Worm (Caenorhabditis elegans) whole organism, mixed stage, embryonic: ENCODE results near the gene cutl-3.
A peak's percentile ranks its signal among the peaks of the same experiment; 100 is the strongest.

Source experiments
- M03D4.4 ChIP-seq: sonication (generic microtip); optimal IDR thresholded peaks from 2 replicates; lab custom pipeline; 2017; ENCODE audit warnings: mild to moderate bottlenecking, missing genetic modification characterization, missing compliant biosample characterization
- blmp-1 ChIP-seq: fragments of 150-350 bp; optimal IDR thresholded peaks from 2 replicates; lab custom pipeline; 2014; ENCODE audit warnings: missing biosample characterization, missing genetic modification characterization
- ceh-39 ChIP-seq: fragments of 150-350 bp; optimal IDR thresholded peaks from 2 replicates; lab custom pipeline; 2014; ENCODE audit warnings: missing biosample characterization, missing genetic modification characterization
- ceh-43 ChIP-seq: fragments of 200-800 bp; sonication (Bioruptor generic); optimal IDR thresholded peaks from 2 replicates; lab custom pipeline; 2018; ENCODE audit warnings: mild to moderate bottlenecking, missing genetic modification characterization, moderate library complexity, missing compliant biosample characterization
- ceh-83 ChIP-seq: fragments of 200-800 bp; sonication (Bioruptor generic); optimal IDR thresholded peaks from 2 replicates; lab custom pipeline; 2018; ENCODE audit warnings: mild to moderate bottlenecking, missing genetic modification characterization, missing compliant biosample characterization
- ces-1 ChIP-seq: fragments of 150-350 bp; optimal IDR thresholded peaks from 2 replicates; lab custom pipeline; 2014; ENCODE audit warnings: missing biosample characterization, missing genetic modification reagents, missing genetic modification characterization
- cnd-1 ChIP-seq: fragments of 200-800 bp; sonication (Bioruptor generic); optimal IDR thresholded peaks from 2 replicates; lab custom pipeline; 2018; ENCODE audit warnings: mild to moderate bottlenecking, missing genetic modification characterization, missing compliant biosample characterization
- drap-1 ChIP-seq: fragments of 200-800 bp; sonication (Bioruptor generic); optimal IDR thresholded peaks from 3 replicates; lab custom pipeline; 2018; ENCODE audit warnings: mild to moderate bottlenecking, missing genetic modification characterization, missing compliant biosample characterization
- elt-1 ChIP-seq: sonication (generic microtip); optimal IDR thresholded peaks from 2 replicates; lab custom pipeline; 2017; ENCODE audit warnings: missing genetic modification characterization, mild to moderate bottlenecking, missing compliant biosample characterization, antibody characterized with exemption, moderate library complexity, borderline replicate concordance; ENCODE audit not compliant: insufficient read depth
- elt-3 ChIP-seq: fragments of 150-350 bp; optimal IDR thresholded peaks from 2 replicates; lab custom pipeline; 2014; ENCODE audit warnings: missing biosample characterization, missing genetic modification characterization
- flh-1 ChIP-seq: fragments of 200-800 bp; sonication (Bioruptor generic); optimal IDR thresholded peaks from 2 replicates; lab custom pipeline; 2018; ENCODE audit warnings: mild to moderate bottlenecking, missing genetic modification characterization, moderate library complexity, missing compliant biosample characterization
- ham-2 ChIP-seq: fragments of 200-800 bp; sonication (Bioruptor generic); optimal IDR thresholded peaks from 2 replicates; lab custom pipeline; 2018; ENCODE audit warnings: mild to moderate bottlenecking, missing genetic modification characterization, missing compliant biosample characterization
- lin-13 ChIP-seq: fragments of 150-350 bp; optimal IDR thresholded peaks from 2 replicates; lab custom pipeline; 2014; ENCODE audit warnings: missing biosample characterization, missing genetic modification characterization
- lin-32 ChIP-seq: fragments of 200-800 bp; sonication (Bioruptor generic); optimal IDR thresholded peaks from 2 replicates; lab custom pipeline; 2018; ENCODE audit warnings: mild to moderate bottlenecking, missing genetic modification characterization, missing compliant biosample characterization
- mab-5 ChIP-seq: fragments of 150-350 bp; optimal IDR thresholded peaks from 2 replicates; lab custom pipeline; 2014; ENCODE audit warnings: missing biosample characterization, missing genetic modification characterization
- mep-1 ChIP-seq: fragments of 150-350 bp; optimal IDR thresholded peaks from 2 replicates; lab custom pipeline; 2017; ENCODE audit warnings: missing biosample characterization, missing genetic modification reagents, missing genetic modification characterization, inconsistent platforms
- mls-2 ChIP-seq: sonication (generic microtip); optimal IDR thresholded peaks from 2 replicates; lab custom pipeline; 2016; ENCODE audit warnings: mild to moderate bottlenecking, missing genetic modification characterization, moderate library complexity, missing compliant biosample characterization
- nhr-2 ChIP-seq: fragments of 150-350 bp; optimal IDR thresholded peaks from 2 replicates; lab custom pipeline; 2014; ENCODE audit warnings: missing biosample characterization, missing genetic modification characterization
- nhr-237 ChIP-seq: fragments of 150-350 bp; optimal IDR thresholded peaks from 2 replicates; lab custom pipeline; 2014; ENCODE audit warnings: missing biosample characterization, missing genetic modification characterization
- nhr-28 ChIP-seq: fragments of 150-350 bp; optimal IDR thresholded peaks from 2 replicates; lab custom pipeline; 2014; ENCODE audit warnings: missing biosample characterization, missing genetic modification characterization
- nhr-76 ChIP-seq: sonication (generic microtip); optimal IDR thresholded peaks from 2 replicates; lab custom pipeline; 2017; ENCODE audit warnings: missing biosample characterization, missing genetic modification characterization
- pha-4 ChIP-seq: fragments of 150-350 bp; optimal IDR thresholded peaks from 2 replicates; lab custom pipeline; 2018; ENCODE audit warnings: missing biosample characterization, missing genetic modification reagents, missing genetic modification characterization
- snpc-4 ChIP-seq: fragments of 150-350 bp; optimal IDR thresholded peaks from 2 replicates; lab custom pipeline; 2014; ENCODE audit warnings: missing biosample characterization, missing genetic modification characterization
- tbx-8 ChIP-seq: fragments of 200-800 bp; sonication (Bioruptor generic); optimal IDR thresholded peaks from 2 replicates; lab custom pipeline; 2018; ENCODE audit warnings: mild to moderate bottlenecking, missing genetic modification characterization, moderate library complexity, missing compliant biosample characterization
- unc-120 ChIP-seq: sonication (generic microtip); optimal IDR thresholded peaks from 2 replicates; lab custom pipeline; 2017; ENCODE audit warnings: missing genetic modification characterization, missing compliant biosample characterization; ENCODE audit not compliant: poor library complexity, severe bottlenecking
- unc-62 ChIP-seq: fragments of 150-350 bp; optimal IDR thresholded peaks from 2 replicates; lab custom pipeline; 2014; ENCODE audit warnings: missing biosample characterization, missing genetic modification reagents, missing genetic modification characterization

cutl-3 gene

ce11 chrX:15011526-15012274, 12.7 kb upstream of the cutl-3 start:
- TF ChIP-seq ces-1 (GFP tag; lab: Kevin White, UChicago) = peak; percentile 47
- TF ChIP-seq tbx-8 (GFP tag; lab: Kevin White, UChicago) = no peak
- no peak for TF ChIP-seq pha-4 (tag; lab: Kevin White, UChicago)

- no peak for TF ChIP-seq unc-62 (GFP tag; lab: Kevin White, UChicago)
- TF ChIP-seq drap-1 (GFP tag; lab: Kevin White, UChicago) = no peak
Observed at ce11 chrX:15010941-15011340, 11.9 kb upstream of the cutl-3 start.

- no peak for TF ChIP-seq ces-1 (GFP tag; lab: Kevin White, UChicago)
- TF ChIP-seq mab-5 (tag; lab: Kevin White, UChicago) = no peak
- no peak for TF ChIP-seq ceh-83
- no peak for TF ChIP-seq lin-32
- no peak for TF ChIP-seq drap-1 (GFP tag; lab: Kevin White, UChicago)
- no peak for TF ChIP-seq nhr-76 (tag; lab: Kevin White, UChicago)
- no peak for TF ChIP-seq snpc-4 (tag; lab: Kevin White, UChicago)
- TF ChIP-seq tbx-8 (GFP tag; lab: Kevin White, UChicago) = no peak
- TF ChIP-seq elt-1 = no peak
- TF ChIP-seq elt-3 (tag; lab: Kevin White, UChicago) = no peak
- no peak for TF ChIP-seq unc-120 (tag; lab: Kevin White, UChicago)
- no peak for TF ChIP-seq cnd-1 (tag; lab: Kevin White, UChicago)
- no peak for TF ChIP-seq M03D4.4 (tag; lab: Kevin White, UChicago)
- TF ChIP-seq mls-2 = no peak
- TF ChIP-seq, all 35 proteins: peak for 0
Observed at ce11 chrX:15008697-15009096, 9.7 kb upstream of the cutl-3 start.

- TF ChIP-seq ces-1 (GFP tag; lab: Kevin White, UChicago) (peak; percentile 16), mep-1 (peak; percentile 30), nhr-237 (no peak)
Observed at ce11 chrX:15006847-15007358, 7.9 kb upstream of the cutl-3 start, which contains the start of gene ergi-2. TSS of gene ergi-2 (minus strand) at chrX:15007308.

- TF ChIP-seq ceh-39 (tag; lab: Kevin White, UChicago) (no peak), snpc-4 (tag; lab: Kevin White, UChicago) (no peak), ham-2 (GFP tag; lab: Kevin White, UChicago) (no peak), M03D4.4 (tag; lab: Kevin White, UChicago) (no peak), ceh-83 (no peak), blmp-1 (tag; lab: Kevin White, UChicago) (no peak), flh-1 (no peak), ces-1 (GFP tag; lab: Kevin White, UChicago) (no peak), drap-1 (GFP tag; lab: Kevin White, UChicago) (no peak), lin-13 (no peak), nhr-76 (tag; lab: Kevin White, UChicago) (no peak), cnd-1 (tag; lab: Kevin White, UChicago) (no peak)
Observed at ce11 chrX:15003891-15004550, 5.0 kb upstream of the cutl-3 start, which contains the start of gene slc-25A18.1. TSS of gene slc-25A18.1 (minus strand) at chrX:15003941.

ce11 chrX:14993744-14994143, 5.3 kb downstream of the cutl-3 start:
- peak; percentile 79 for TF ChIP-seq ces-1 (GFP tag; lab: Kevin White, UChicago)
- no peak for TF ChIP-seq tbx-8 (GFP tag; lab: Kevin White, UChicago)

ce11 chrX:14991280-14991679, 7.7 kb downstream of the cutl-3 start, which contains the start of gene iglr-1:
TSS of gene iglr-1 (minus strand) at chrX:14991380.
- TF ChIP-seq snpc-4 (tag; lab: Kevin White, UChicago) (no peak), nhr-2 (tag; lab: Kevin White, UChicago) (no peak), ces-1 (GFP tag; lab: Kevin White, UChicago) (no peak), unc-120 (tag; lab: Kevin White, UChicago) (no peak), ceh-43 (no peak), elt-3 (tag; lab: Kevin White, UChicago) (no peak), blmp-1 (tag; lab: Kevin White, UChicago) (no peak), cnd-1 (tag; lab: Kevin White, UChicago) (no peak), nhr-76 (tag; lab: Kevin White, UChicago) (no peak), flh-1 (no peak), nhr-28 (tag; lab: Kevin White, UChicago) (no peak)
